Worm (Caenorhabditis elegans): ENCODE results near the gene kup-1.

DNA sequence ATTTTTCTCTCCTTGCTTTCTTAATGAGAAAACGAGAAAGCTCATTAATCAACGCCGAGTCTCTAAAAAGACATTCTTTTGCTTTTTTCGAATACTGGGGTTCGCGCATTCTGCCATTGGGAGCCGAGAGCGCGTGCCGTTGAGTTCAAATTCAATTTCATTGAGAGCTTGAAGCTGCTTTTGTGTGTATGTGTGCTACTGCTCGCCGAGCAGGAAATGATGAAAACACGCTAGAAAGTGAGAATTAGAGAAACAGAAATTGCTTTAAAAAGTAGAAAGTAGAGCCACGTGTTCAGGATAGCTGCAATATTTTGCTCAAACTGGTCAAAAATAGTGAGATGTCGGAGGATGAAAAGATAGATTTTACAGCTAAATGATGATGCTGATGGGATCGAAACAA is 15.0 kb downstream of the kup-1 start:
- TF ChIP-seq nfya-2 (GFP tag; IDR thresholded peaks at IDR 0.05), result no peak
- TF ChIP-seq athp-1 (tag; optimal IDR thresholded peaks at IDR 0.05), result no peak
- no peak for TF ChIP-seq pha-4 (tag; optimal IDR thresholded peaks at IDR 0.05)
- no peak for TF ChIP-seq let-607 (tag; optimal IDR thresholded peaks at IDR 0.05)
- TF ChIP-seq Y79H2A.3 (GFP tag; conservative IDR thresholded peaks at IDR 0.05), result no peak

All from whole organism, young adult.